Worm (Caenorhabditis elegans) whole organism, late embryonic: ENCODE data around the gene Y54G2A.36.

Experiments
- C38D4.7 ChIP-seq: fragments of 200-800 bp; sonication (Bioruptor generic); optimal IDR thresholded peaks from 2 replicates; lab custom pipeline; 2018; ENCODE audit warnings: mild to moderate bottlenecking, missing genetic modification characterization, moderate library complexity, missing compliant biosample characterization
- F13H6.1 ChIP-seq: sonication (generic microtip); optimal IDR thresholded peaks from 2 replicates; lab custom pipeline; 2016; ENCODE audit warnings: missing genetic modification characterization, missing compliant biosample characterization
- K02D7.2 ChIP-seq: sonication (generic microtip); optimal IDR thresholded peaks from 2 replicates; lab custom pipeline; 2017; ENCODE audit warnings: mild to moderate bottlenecking, missing genetic modification characterization, missing compliant biosample characterization
- K09A11.1 ChIP-seq: sonication (generic microtip); optimal IDR thresholded peaks from 2 replicates; lab custom pipeline; 2017; ENCODE audit warnings: antibody characterized with exemption, mild to moderate bottlenecking, missing genetic modification characterization, missing compliant biosample characterization; ENCODE audit not compliant: insufficient read depth
- T23F11.4 ChIP-seq: fragments of 200-800 bp; sonication (Bioruptor generic); optimal IDR thresholded peaks from 2 replicates; lab custom pipeline; 2018; ENCODE audit warnings: mild to moderate bottlenecking, missing genetic modification characterization, missing compliant biosample characterization
- Y22D7AL.16 ChIP-seq: sonication (generic microtip); optimal IDR thresholded peaks from 2 replicates; lab custom pipeline; 2016; ENCODE audit warnings: missing genetic modification characterization, missing compliant biosample characterization
- ama-1 ChIP-seq: fragments of 150-350 bp; optimal IDR thresholded peaks from 2 replicates; lab custom pipeline; 2014
- ceh-18 ChIP-seq: sonication (generic microtip); optimal IDR thresholded peaks from 2 replicates; lab custom pipeline; 2016; ENCODE audit warnings: missing genetic modification characterization, missing compliant biosample characterization
- ceh-19 ChIP-seq: fragments of 200-800 bp; sonication (Bioruptor generic); optimal IDR thresholded peaks from 2 replicates; lab custom pipeline; 2018; ENCODE audit warnings: mild to moderate bottlenecking, missing genetic modification characterization, missing compliant biosample characterization
- ceh-30 ChIP-seq: fragments of 150-350 bp; optimal IDR thresholded peaks from 2 replicates; lab custom pipeline; 2014; ENCODE audit warnings: missing biosample characterization, missing genetic modification characterization
- ceh-31 ChIP-seq: sonication (generic microtip); optimal IDR thresholded peaks from 2 replicates; lab custom pipeline; 2016; ENCODE audit warnings: missing genetic modification characterization, missing compliant biosample characterization
- ceh-48 ChIP-seq: sonication (generic microtip); optimal IDR thresholded peaks from 2 replicates; lab custom pipeline; 2016; ENCODE audit warnings: missing genetic modification characterization, inconsistent platforms, missing compliant biosample characterization
- ceh-6 ChIP-seq: fragments of 200-800 bp; sonication (Bioruptor generic); optimal IDR thresholded peaks from 2 replicates; lab custom pipeline; 2018; ENCODE audit warnings: mild to moderate bottlenecking, missing genetic modification characterization, missing compliant biosample characterization
- ceh-9 ChIP-seq: sonication (generic microtip); optimal IDR thresholded peaks from 2 replicates; lab custom pipeline; 2016; ENCODE audit warnings: mild to moderate bottlenecking, missing genetic modification characterization, inconsistent platforms, missing compliant biosample characterization
- che-1 ChIP-seq: sonication (generic microtip); optimal IDR thresholded peaks from 2 replicates; lab custom pipeline; 2016; ENCODE audit warnings: mild to moderate bottlenecking, missing genetic modification characterization, missing compliant biosample characterization
- dmd-4 ChIP-seq: sonication (generic microtip); optimal IDR thresholded peaks from 2 replicates; lab custom pipeline; 2016; ENCODE audit warnings: borderline replicate concordance, missing genetic modification characterization, missing compliant biosample characterization
- elt-2 ChIP-seq: sonication (generic microtip); optimal IDR thresholded peaks from 2 replicates; lab custom pipeline; 2016; ENCODE audit warnings: missing genetic modification reagents, missing genetic modification characterization, missing compliant biosample characterization
- ets-4 ChIP-seq: sonication (generic microtip); optimal IDR thresholded peaks from 2 replicates; lab custom pipeline; 2016; ENCODE audit warnings: missing genetic modification characterization, missing compliant biosample characterization
- fkh-10 ChIP-seq: fragments of 150-350 bp; optimal IDR thresholded peaks from 2 replicates; lab custom pipeline; 2014; ENCODE audit warnings: missing biosample characterization, missing genetic modification reagents, missing genetic modification characterization
- fkh-6 ChIP-seq: sonication (generic microtip); optimal IDR thresholded peaks from 2 replicates; lab custom pipeline; 2016; ENCODE audit warnings: missing genetic modification characterization, missing compliant biosample characterization
- gmeb-2 ChIP-seq: sonication (generic microtip); optimal IDR thresholded peaks from 2 replicates; lab custom pipeline; 2016; ENCODE audit warnings: missing genetic modification characterization, inconsistent platforms, missing compliant biosample characterization
- hlh-13 ChIP-seq: fragments of 200-800 bp; sonication (Bioruptor generic); optimal IDR thresholded peaks from 2 replicates; lab custom pipeline; 2018; ENCODE audit warnings: mild to moderate bottlenecking, missing genetic modification characterization, missing compliant biosample characterization
- hlh-15 ChIP-seq: sonication (generic microtip); optimal IDR thresholded peaks from 2 replicates; lab custom pipeline; 2016; ENCODE audit warnings: missing genetic modification characterization, missing compliant biosample characterization
- hlh-30 ChIP-seq: sonication (generic microtip); optimal IDR thresholded peaks from 2 replicates; lab custom pipeline; 2017; ENCODE audit warnings: antibody characterized with exemption, missing genetic modification characterization, missing compliant biosample characterization; ENCODE audit not compliant: insufficient read depth
- hlh-6 ChIP-seq: sonication (generic microtip); optimal IDR thresholded peaks from 2 replicates; lab custom pipeline; 2016; ENCODE audit warnings: missing genotype, missing genetic modification characterization, missing compliant biosample characterization
- nfya-1 ChIP-seq: sonication (generic microtip); optimal IDR thresholded peaks from 2 replicates; lab custom pipeline; 2017; ENCODE audit warnings: missing genetic modification characterization, mild to moderate bottlenecking, missing compliant biosample characterization, antibody characterized with exemption, moderate library complexity
- nhr-232 ChIP-seq: sonication (generic microtip); optimal IDR thresholded peaks from 2 replicates; lab custom pipeline; 2016; ENCODE audit warnings: missing genetic modification characterization, missing compliant biosample characterization
- npax-4 ChIP-seq: sonication (generic microtip); optimal IDR thresholded peaks from 2 replicates; lab custom pipeline; 2016; ENCODE audit warnings: missing genetic modification characterization, missing compliant biosample characterization
- odd-2 ChIP-seq: sonication (generic microtip); optimal IDR thresholded peaks from 2 replicates; lab custom pipeline; 2017; ENCODE audit warnings: antibody characterized with exemption, mild to moderate bottlenecking, missing genetic modification characterization, missing compliant biosample characterization
- pat-9 ChIP-seq: fragments of 200-800 bp; sonication (Bioruptor generic); optimal IDR thresholded peaks from 2 replicates; lab custom pipeline; 2018; ENCODE audit warnings: mild to moderate bottlenecking, missing genetic modification characterization, moderate library complexity, missing compliant biosample characterization
- ref-2 ChIP-seq: sonication (generic microtip); optimal IDR thresholded peaks from 2 replicates; lab custom pipeline; 2016; ENCODE audit warnings: missing genetic modification characterization, missing compliant biosample characterization
- rnt-1 ChIP-seq: sonication (generic microtip); optimal IDR thresholded peaks from 2 replicates; lab custom pipeline; 2016; ENCODE audit warnings: missing genetic modification characterization, missing compliant biosample characterization
- sox-4 ChIP-seq: sonication (generic microtip); optimal IDR thresholded peaks from 2 replicates; lab custom pipeline; 2017; ENCODE audit warnings: mild to moderate bottlenecking, missing genetic modification characterization, inconsistent platforms, missing compliant biosample characterization
- unc-42 ChIP-seq: sonication (generic microtip); optimal IDR thresholded peaks from 2 replicates; lab custom pipeline; 2016; ENCODE audit warnings: missing genotype, missing genetic modification characterization, missing compliant biosample characterization
- unc-55 ChIP-seq: sonication (generic microtip); optimal IDR thresholded peaks from 2 replicates; lab custom pipeline; 2017; ENCODE audit warnings: missing biosample characterization, missing genetic modification reagents, missing genetic modification characterization
- unc-86 ChIP-seq: sonication (generic microtip); optimal IDR thresholded peaks from 2 replicates; lab custom pipeline; 2016; ENCODE audit warnings: missing genetic modification characterization, missing compliant biosample characterization
- ztf-16 ChIP-seq: sonication (generic microtip); optimal IDR thresholded peaks from 2 replicates; lab custom pipeline; 2017; ENCODE audit warnings: missing genetic modification characterization, missing compliant biosample characterization

The Y54G2A.36 gene

ce11 chrIV:2897644-2898160 lies at the start of gene Y54G2A.36:
Gene Y54G2A.36 (plus strand): TSS chrIV:2897694.
- TF ChIP-seq Y22D7AL.16 (tag; lab: Kevin White, UChicago) = no peak
- no peak for TF ChIP-seq hlh-13
- TF ChIP-seq ceh-30 (tag; lab: Kevin White, UChicago) = no peak
- TF ChIP-seq unc-86 (tag; lab: Kevin White, UChicago) = no peak
- TF ChIP-seq unc-55 (GFP tag; lab: Kevin White, UChicago) = no peak
- no peak for TF ChIP-seq K09A11.1 (tag; lab: Kevin White, UChicago)
- no peak for TF ChIP-seq ceh-9 (tag; lab: Kevin White, UChicago)
- TF ChIP-seq hlh-6 = no peak

- TF ChIP-seq nhr-232 (no peak), ets-4 (tag; lab: Kevin White, UChicago) (no peak), che-1 (tag; lab: Kevin White, UChicago) (no peak), nfya-1 (tag; lab: Kevin White, UChicago) (no peak), hlh-15 (tag; lab: Kevin White, UChicago) (no peak), K02D7.2 (tag; lab: Kevin White, UChicago) (no peak), hlh-30 (no peak), ceh-48 (tag; lab: Kevin White, UChicago) (no peak), pat-9 (tag; lab: Kevin White, UChicago) (no peak), C38D4.7 (GFP tag; lab: Kevin White, UChicago) (no peak), fkh-6 (tag; lab: Kevin White, UChicago) (no peak)
Observed at ce11 chrIV:2849269-2849668, 48.2 kb upstream of the Y54G2A.36 start.

ce11 chrIV:2850586-2850985 lies 46.9 kb upstream of the Y54G2A.36 start, which contains the start of gene clec-85:
Gene clec-85 (plus strand): TSS chrIV:2850886.
- TF ChIP-seq odd-2 (tag; lab: Kevin White, UChicago) (no peak), ztf-16 (tag; lab: Kevin White, UChicago) (no peak), T23F11.4 (GFP tag; lab: Kevin White, UChicago) (no peak), ref-2 (no peak), unc-86 (tag; lab: Kevin White, UChicago) (no peak), npax-4 (tag; lab: Kevin White, UChicago) (no peak), gmeb-2 (tag; lab: Kevin White, UChicago) (no peak), dmd-4 (tag; lab: Kevin White, UChicago) (no peak), hlh-30 (no peak), ceh-48 (tag; lab: Kevin White, UChicago) (no peak), ceh-31 (no peak), ama-1 (lab: Kevin White, UChicago) (no peak), sox-4 (tag; lab: Kevin White, UChicago) (no peak), unc-42 (tag; lab: Kevin White, UChicago) (no peak), ceh-19 (GFP tag; lab: Kevin White, UChicago) (no peak), elt-2 (tag; lab: Kevin White, UChicago) (no peak), ceh-6 (GFP tag; lab: Kevin White, UChicago) (no peak), hlh-13 (no peak), unc-55 (GFP tag; lab: Kevin White, UChicago) (no peak)

- no peak for TF ChIP-seq rnt-1
- no peak for TF ChIP-seq ceh-6 (GFP tag; lab: Kevin White, UChicago)
- TF ChIP-seq K09A11.1 (tag; lab: Kevin White, UChicago) = no peak
- TF ChIP-seq ceh-31 = no peak
- TF ChIP-seq fkh-10 = no peak
- TF ChIP-seq ceh-18 (tag; lab: Kevin White, UChicago) = no peak
- no peak for TF ChIP-seq F13H6.1 (tag; lab: Kevin White, UChicago)
- no peak for TF ChIP-seq pat-9 (tag; lab: Kevin White, UChicago)
Observed at ce11 chrIV:2851625-2852024, 45.9 kb upstream of the Y54G2A.36 start.
